Fruit fly (Drosophila melanogaster) whole organism: ENCODE data around the gene CG8813.

ENCODE experiments used
- EcR ChIP-seq, 2 experiments: fragments of >200 bp; optimal IDR thresholded peaks; 2 replicates each; lab custom pipeline; 2017; ENCODE audit warnings: missing biosample characterization in 2 of 2, missing genetic modification characterization in 2 of 2, missing genetic modification reagents in 2 of 2
- pan ChIP-seq: fragments of >200 bp; optimal IDR thresholded peaks from 2 replicates; lab custom pipeline; 2017
- usp ChIP-seq: fragments of >200 bp; optimal IDR thresholded peaks from 2 replicates; lab custom pipeline; 2017; ENCODE audit warnings: missing biosample characterization, missing genetic modification characterization, mixed read lengths

DNA sequence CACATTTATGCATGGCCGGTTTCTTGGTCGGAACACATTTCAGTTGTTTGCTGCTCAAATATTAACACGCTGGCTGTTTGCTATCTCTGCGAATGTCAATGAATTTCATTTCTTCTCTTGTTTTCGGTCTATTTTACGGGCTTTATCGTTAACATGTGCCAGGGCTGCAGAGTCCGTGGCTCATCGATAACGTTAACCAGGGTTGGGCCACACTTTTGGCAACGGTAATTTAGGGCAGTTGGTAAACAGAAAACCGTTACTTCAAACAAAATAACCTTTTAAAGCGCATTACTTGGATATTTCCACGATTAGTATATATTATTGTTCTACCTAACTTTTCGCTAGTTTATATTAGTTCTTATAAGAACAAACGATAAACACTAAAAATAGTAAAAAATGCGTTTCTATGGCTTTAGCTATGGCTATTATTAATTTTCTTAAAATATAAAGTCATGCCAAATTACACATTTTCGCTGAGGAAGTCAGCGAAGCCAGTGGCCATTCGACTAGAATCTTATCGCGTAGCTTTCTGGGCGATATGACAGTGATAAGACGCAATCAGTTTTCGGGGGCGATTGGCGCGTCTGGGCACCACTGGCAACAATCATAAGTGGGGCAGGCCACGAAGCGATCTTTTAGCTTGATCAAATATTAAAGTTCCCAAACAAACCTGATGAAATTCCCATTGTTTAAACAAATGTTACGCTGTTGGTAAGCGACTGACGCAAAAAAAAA lies 13.7 kb downstream of the CG8813 start:
- TF ChIP-seq EcR (GFP tag; optimal IDR thresholded peaks at IDR 0.05; lab: Kevin White, UChicago) = no peak
- TF ChIP-seq pan (lab: Kevin White, UChicago) = no peak
- TF ChIP-seq usp (GFP tag; lab: Kevin White, UChicago) = no peak
